Worm (Caenorhabditis elegans) whole organism, L4 larva: ENCODE results near the gene snb-1.

ENCODE experiments used
- lsy-2 ChIP-seq, 2 experiments: fragments of 150-350 bp in 1 of 2; sonication (generic microtip) in 1 of 2; optimal IDR thresholded peaks; 2 replicates each; lab custom pipeline; 2014 to 2017; ENCODE audit warnings: missing biosample characterization in 2 of 2, missing genetic modification characterization in 2 of 2
- mep-1 ChIP-seq: fragments of 150-350 bp; sonication (generic microtip); optimal IDR thresholded peaks from 3 replicates; lab custom pipeline; 2014; ENCODE audit warnings: missing biosample characterization, missing genetic modification characterization
- snpc-4 ChIP-seq: fragments of 150-350 bp; optimal IDR thresholded peaks from 2 replicates; lab custom pipeline; 2014; ENCODE audit warnings: missing biosample characterization, missing genetic modification characterization
- zag-1 ChIP-seq: fragments of 150-350 bp; optimal IDR thresholded peaks from 2 replicates; lab custom pipeline; 2014; ENCODE audit warnings: missing biosample characterization, missing genetic modification characterization

- TF ChIP-seq snpc-4 (tag; lab: Kevin White, UChicago), result no peak
- no peak for TF ChIP-seq mep-1 (tag; lab: Kevin White, UChicago)
- TF ChIP-seq zag-1 (tag; lab: Kevin White, UChicago), result no peak
- TF ChIP-seq lsy-2 (tag; optimal IDR thresholded peaks at IDR 0.05; lab: Kevin White, UChicago), result no peak
Observed at ce11 chrV:6705367-6705766, 49.1 kb upstream of the snb-1 start.
